Comparison of ENCODE assay signal across 2 fruit fly cellular contexts in genomic region chr3R:16624371-16624749, dm6.
A peak's percentile ranks its signal among the peaks of the same experiment; 100 is the strongest.
TF ChIP-seq lines count a peak whose summit lies in the region.

TSS of gene Ccdc114 (minus strand) at chr3R:16624717.

- TF ChIP-seq CTCF in whole organism, embryonic (GFP tag; optimal IDR thresholded peaks at IDR 0.05; lab: Kevin White, UChicago): no peak

TF ChIP-seq in whole organism, embryonic, 481 proteins besides CTCF, POLR2A, EP300 and RAD21:
- TF ChIP-seq D (optimal IDR thresholded peaks at IDR 0.05; lab: Kevin White, UChicago) (peak; percentile 2), D (GFP tag; optimal IDR thresholded peaks at IDR 0.05; lab: Kevin White, UChicago) (no peak), Lhr (GFP tag; optimal IDR thresholded peaks at IDR 0.05; lab: Kevin White, UChicago) (no peak), maf-S (GFP tag; optimal IDR thresholded peaks at IDR 0.05; lab: Kevin White, UChicago) (no peak), sens (GFP tag; lab: Kevin White, UChicago) (peak; percentile 54)

TF ChIP-seq in whole organism, prepupa, 60 proteins besides CTCF, POLR2A, EP300 and RAD21:
- TF ChIP-seq CG8319 (GFP tag; optimal IDR thresholded peaks at IDR 0.05; lab: Kevin White, UChicago) (peak; percentile 70), fkh (GFP tag; optimal IDR thresholded peaks at IDR 0.05; lab: Kevin White, UChicago) (no peak), Sox14 (GFP tag; optimal IDR thresholded peaks at IDR 0.05; lab: Kevin White, UChicago) (no peak), net (GFP tag; optimal IDR thresholded peaks at IDR 0.05; lab: Kevin White, UChicago) (no peak), Eip75B (GFP tag; optimal IDR thresholded peaks at IDR 0.05; lab: Kevin White, UChicago) (no peak), eg (GFP tag; IDR thresholded peaks at IDR 0.05; lab: Robert Waterston, UW) (no peak), CG6854 (GFP tag; optimal IDR thresholded peaks at IDR 0.05; lab: Kevin White, UChicago) (no peak), CG11762 (GFP tag; optimal IDR thresholded peaks at IDR 0.05; lab: Kevin White, UChicago; ENCODE audit: insufficient read depth) (no peak), CG16779 (tag; optimal IDR thresholded peaks at IDR 0.05; lab: Kevin White, UChicago) (no peak)
